Worm (Caenorhabditis elegans) whole organism, L1 larva: ENCODE measurements around the gene clec-51.
A peak's percentile ranks its signal among the peaks of the same experiment; 100 is the strongest.

Experiments
- aha-1 ChIP-seq: fragments of 150-350 bp; optimal IDR thresholded peaks from 2 replicates; lab custom pipeline; 2014; ENCODE audit warnings: missing biosample characterization, missing genetic modification characterization
- alr-1 ChIP-seq: fragments of 200-800 bp; sonication (Bioruptor generic); optimal IDR thresholded peaks from 2 replicates; lab custom pipeline; 2018; ENCODE audit warnings: borderline replicate concordance, mild to moderate bottlenecking, missing genetic modification characterization, missing compliant biosample characterization
- aly-2 ChIP-seq: fragments of 150-350 bp; optimal IDR thresholded peaks from 2 replicates; lab custom pipeline; 2014; ENCODE audit warnings: missing biosample characterization, missing genetic modification characterization
- ama-1 ChIP-seq: fragments of 150-350 bp; optimal IDR thresholded peaks from 2 replicates; lab custom pipeline; 2014
- ceh-8 ChIP-seq: fragments of 200-800 bp; sonication (Bioruptor generic); optimal IDR thresholded peaks from 2 replicates; lab custom pipeline; 2018; ENCODE audit warnings: mild to moderate bottlenecking, missing genetic modification characterization, moderate library complexity, missing compliant biosample characterization
- ceh-82 ChIP-seq, 3 experiments: fragments of 150-350 bp in 1 of 3; sonication (generic microtip) in 2 of 3; optimal IDR thresholded peaks; 2 replicates each; lab custom pipeline; 2014 to 2017; ENCODE audit warnings: missing biosample characterization in 3 of 3, missing genetic modification characterization in 3 of 3
- ceh-90 ChIP-seq: sonication (generic microtip); optimal IDR thresholded peaks from 2 replicates; lab custom pipeline; 2016; ENCODE audit warnings: missing genetic modification characterization, missing compliant biosample characterization
- dpl-1 ChIP-seq, 3 experiments: fragments of 150-350 bp in 2 of 3; sonication (generic microtip) in 1 of 3; optimal IDR thresholded peaks; 2 replicates each; lab custom pipeline; 2014 to 2017; ENCODE audit warnings: missing biosample characterization in 3 of 3, missing genetic modification characterization in 3 of 3, missing genetic modification reagents in 3 of 3
- dsc-1 ChIP-seq: sonication (generic microtip); optimal IDR thresholded peaks from 2 replicates; lab custom pipeline; 2016; ENCODE audit warnings: mild to moderate bottlenecking, missing genetic modification characterization, missing compliant biosample characterization
- efl-1 ChIP-seq, 4 experiments: fragments of 150-350 bp; optimal IDR thresholded peaks in 3 of 4; peaks in 1 of 4; 1 replicate in 1 of 4; 2 replicates in 3 of 4; lab custom pipeline; 2014; ENCODE audit warnings: missing biosample characterization in 2 of 4, missing genetic modification characterization in 2 of 4, missing genetic modification reagents in 2 of 4
- egl-13 ChIP-seq: sonication (generic microtip); optimal IDR thresholded peaks from 2 replicates; lab custom pipeline; 2016; ENCODE audit warnings: missing genotype, missing genetic modification reagents, missing genetic modification characterization, missing compliant biosample characterization
- egl-27 ChIP-seq, 2 experiments: fragments of 150-350 bp in 1 of 2; sonication (generic microtip); optimal IDR thresholded peaks; 3 replicates each; lab custom pipeline; 2017 to 2018; ENCODE audit warnings: missing biosample characterization in 2 of 2, missing genetic modification characterization in 2 of 2, missing genetic modification reagents in 2 of 2
- elt-2 ChIP-seq: sonication (generic microtip); optimal IDR thresholded peaks from 2 replicates; lab custom pipeline; 2016; ENCODE audit warnings: missing genetic modification characterization, mild to moderate bottlenecking, inconsistent platforms, missing compliant biosample characterization, missing genetic modification reagents
- elt-3 ChIP-seq, 6 experiments: fragments of 150-350 bp in 1 of 6; sonication (generic microtip); optimal IDR thresholded peaks; 2 replicates each; lab custom pipeline; 2017 to 2018; ENCODE audit warnings: missing biosample characterization in 6 of 6, missing genetic modification characterization in 6 of 6, inconsistent platforms in 1 of 6
- ets-5 ChIP-seq: fragments of 200-800 bp; sonication (Bioruptor generic); IDR thresholded peaks from 2 replicates; pipeline ENCODE4 v1.3.6; 2022; ENCODE audit warnings: missing genetic modification characterization, missing compliant biosample characterization
- fkh-8 ChIP-seq: sonication (generic microtip); optimal IDR thresholded peaks from 2 replicates; lab custom pipeline; 2016; ENCODE audit warnings: mild to moderate bottlenecking, missing genetic modification characterization, missing compliant biosample characterization
- fos-1 ChIP-seq: fragments of 150-350 bp; optimal IDR thresholded peaks from 2 replicates; lab custom pipeline; 2014; ENCODE audit warnings: missing biosample characterization, missing genetic modification characterization
- hpl-2 ChIP-seq: fragments of 150-350 bp; optimal IDR thresholded peaks from 2 replicates; lab custom pipeline; 2014; ENCODE audit warnings: missing biosample characterization, missing genetic modification reagents, missing genetic modification characterization
- jun-1 ChIP-seq: fragments of 150-350 bp; optimal IDR thresholded peaks from 2 replicates; lab custom pipeline; 2014; ENCODE audit warnings: missing biosample characterization, missing genetic modification reagents, missing genetic modification characterization
- lin-35 ChIP-seq, 2 experiments: fragments of 150-350 bp; optimal IDR thresholded peaks; 2 replicates each; lab custom pipeline; 2014; ENCODE audit warnings: missing biosample characterization in 2 of 2, missing genetic modification characterization in 2 of 2, missing genetic modification reagents in 2 of 2
- lin-39 ChIP-seq: fragments of 150-350 bp; optimal IDR thresholded peaks from 2 replicates; lab custom pipeline; 2014; ENCODE audit warnings: missing biosample characterization, missing genetic modification reagents, missing genetic modification characterization
- lir-3 ChIP-seq: sonication (generic microtip); optimal IDR thresholded peaks from 2 replicates; lab custom pipeline; 2016; ENCODE audit warnings: mild to moderate bottlenecking, missing genetic modification characterization, moderate library complexity, missing compliant biosample characterization; ENCODE audit not compliant: poor library complexity
- mep-1 ChIP-seq: fragments of 150-350 bp; optimal IDR thresholded peaks from 2 replicates; lab custom pipeline; 2014; ENCODE audit warnings: missing biosample characterization, missing genetic modification characterization
- nhr-19 ChIP-seq: fragments of 200-800 bp; sonication (Bioruptor generic); conservative IDR thresholded peaks from 2 replicates; pipeline ENCODE4 v1.3.6; 2022; ENCODE audit warnings: missing genetic modification characterization, missing compliant biosample characterization
- nhr-20 ChIP-seq: sonication (generic microtip); optimal IDR thresholded peaks from 2 replicates; lab custom pipeline; 2016; ENCODE audit warnings: mild to moderate bottlenecking, missing genetic modification characterization, missing compliant biosample characterization
- nhr-84 ChIP-seq: sonication (generic microtip); optimal IDR thresholded peaks from 2 replicates; lab custom pipeline; 2017; ENCODE audit warnings: missing biosample characterization, missing genetic modification characterization
- nhr-85 ChIP-seq: sonication (generic microtip); peaks from one replicate; lab custom pipeline; 2016; ENCODE audit warnings: missing genetic modification characterization, inconsistent platforms, missing compliant biosample characterization
- pag-3 ChIP-seq: sonication (generic microtip); optimal IDR thresholded peaks from 2 replicates; lab custom pipeline; 2017; ENCODE audit warnings: missing genetic modification characterization, mild to moderate bottlenecking, missing compliant biosample characterization, antibody characterized with exemption, borderline replicate concordance; ENCODE audit not compliant: insufficient read depth
- pax-3 ChIP-seq: fragments of 200-800 bp; sonication (Bioruptor generic); optimal IDR thresholded peaks from 2 replicates; lab custom pipeline; 2018; ENCODE audit warnings: mild to moderate bottlenecking, missing genetic modification characterization, moderate library complexity, missing compliant biosample characterization
- rnt-1 ChIP-seq: sonication (generic microtip); optimal IDR thresholded peaks from 2 replicates; lab custom pipeline; 2016; ENCODE audit warnings: mild to moderate bottlenecking, missing genetic modification characterization, moderate library complexity, missing compliant biosample characterization
- sptf-1 ChIP-seq: fragments of 150-350 bp; optimal IDR thresholded peaks from 2 replicates; lab custom pipeline; 2014; ENCODE audit warnings: missing biosample characterization, missing genetic modification characterization
- sup-37 ChIP-seq: fragments of 200-800 bp; sonication (Bioruptor generic); optimal IDR thresholded peaks from 2 replicates; lab custom pipeline; 2018; ENCODE audit warnings: mild to moderate bottlenecking, missing genetic modification characterization, missing compliant biosample characterization
- swsn-7 ChIP-seq: sonication (generic microtip); optimal IDR thresholded peaks from 2 replicates; lab custom pipeline; 2016; ENCODE audit warnings: missing genetic modification characterization, missing compliant biosample characterization
- tbx-2 ChIP-seq: sonication (generic microtip); optimal IDR thresholded peaks from 2 replicates; lab custom pipeline; 2016; ENCODE audit warnings: missing genetic modification characterization, missing compliant biosample characterization
- unc-86 ChIP-seq: sonication (generic microtip); optimal IDR thresholded peaks from 2 replicates; lab custom pipeline; 2016; ENCODE audit warnings: missing genetic modification characterization, missing compliant biosample characterization
- vab-15 ChIP-seq: sonication (generic microtip); optimal IDR thresholded peaks from 2 replicates; lab custom pipeline; 2017; ENCODE audit warnings: missing genotype, mild to moderate bottlenecking, missing genetic modification characterization, missing compliant biosample characterization
- xbp-1 ChIP-seq: sonication (generic microtip); optimal IDR thresholded peaks from 2 replicates; lab custom pipeline; 2016; ENCODE audit warnings: missing genetic modification characterization, missing compliant biosample characterization
- zag-1 ChIP-seq: fragments of 150-350 bp; optimal IDR thresholded peaks from 2 replicates; lab custom pipeline; 2014; ENCODE audit warnings: missing biosample characterization, missing genetic modification characterization
- zip-4 ChIP-seq: fragments of 200-800 bp; sonication (Bioruptor generic); optimal IDR thresholded peaks from 2 replicates; lab custom pipeline; 2018; ENCODE audit warnings: mild to moderate bottlenecking, missing genetic modification characterization, moderate library complexity, missing compliant biosample characterization
- ztf-4 ChIP-seq: fragments of 150-350 bp; optimal IDR thresholded peaks from 2 replicates; lab custom pipeline; 2014; ENCODE audit warnings: missing biosample characterization, missing genetic modification characterization

The clec-51 gene

DNA sequence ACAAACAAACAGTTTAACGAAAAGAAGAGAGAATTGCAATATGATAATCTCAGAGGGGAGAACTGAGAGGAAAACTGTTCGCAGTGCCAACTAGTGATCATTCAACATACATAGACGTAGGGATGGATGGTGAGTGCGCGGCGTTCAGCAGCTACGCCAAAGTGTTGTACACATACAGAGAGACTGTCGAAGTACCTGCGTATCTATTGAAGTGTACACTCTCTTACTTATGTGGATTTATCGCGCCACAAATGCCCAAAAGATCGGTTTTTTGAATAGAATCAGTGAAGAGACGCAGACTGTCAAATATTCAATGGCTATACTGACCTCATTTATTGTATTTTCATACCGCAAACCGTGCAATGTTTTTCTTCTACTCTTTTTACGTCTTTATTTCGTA, 6.7 kb upstream of the clec-51 start (continued):
- TF ChIP-seq lin-35 (GFP tag; optimal IDR thresholded peaks at IDR 0.05; lab: Kevin White, UChicago) (no peak), rnt-1 (tag; lab: Kevin White, UChicago) (no peak), nhr-19 (no peak), ets-5 (GFP tag; lab: Robert Waterston, UW) (no peak), dsc-1 (tag; lab: Kevin White, UChicago) (no peak), aly-2 (tag; lab: Kevin White, UChicago) (no peak), swsn-7 (no peak), ama-1 (no peak), ceh-8 (GFP tag; lab: Kevin White, UChicago) (no peak), ceh-82 (tag; optimal IDR thresholded peaks at IDR 0.05; lab: Kevin White, UChicago) (no peak), alr-1 (tag; lab: Kevin White, UChicago) (no peak), jun-1 (tag; lab: Kevin White, UChicago) (no peak), pag-3 (tag; lab: Kevin White, UChicago) (no peak), egl-27 (tag; optimal IDR thresholded peaks at IDR 0.05; lab: Kevin White, UChicago) (no peak), nhr-20 (tag; lab: Kevin White, UChicago) (peak; percentile 19), fos-1 (no peak), fkh-8 (tag; lab: Kevin White, UChicago) (no peak), sptf-1 (tag; lab: Kevin White, UChicago) (no peak), tbx-2 (no peak), sup-37 (GFP tag; lab: Kevin White, UChicago) (no peak), unc-86 (no peak), hpl-2 (GFP tag; lab: Kevin White, UChicago) (no peak), efl-1 (optimal IDR thresholded peaks at IDR 0.05; lab: Kevin White, UChicago) (no peak), efl-1 (GFP tag; optimal IDR thresholded peaks at IDR 0.05 in 1 of 2; lab: Kevin White, UChicago) (peak in 1 of 2 experiments; percentile 50), nhr-85 (tag; lab: Kevin White, UChicago) (peak; percentile 64), ztf-4 (tag; lab: Kevin White, UChicago) (no peak), lin-39 (tag; lab: Kevin White, UChicago) (no peak), nhr-84 (tag; lab: Kevin White, UChicago) (no peak), egl-13 (tag; lab: Kevin White, UChicago) (no peak), pax-3 (tag; lab: Kevin White, UChicago) (no peak), vab-15 (tag; lab: Kevin White, UChicago) (no peak)

DNA sequence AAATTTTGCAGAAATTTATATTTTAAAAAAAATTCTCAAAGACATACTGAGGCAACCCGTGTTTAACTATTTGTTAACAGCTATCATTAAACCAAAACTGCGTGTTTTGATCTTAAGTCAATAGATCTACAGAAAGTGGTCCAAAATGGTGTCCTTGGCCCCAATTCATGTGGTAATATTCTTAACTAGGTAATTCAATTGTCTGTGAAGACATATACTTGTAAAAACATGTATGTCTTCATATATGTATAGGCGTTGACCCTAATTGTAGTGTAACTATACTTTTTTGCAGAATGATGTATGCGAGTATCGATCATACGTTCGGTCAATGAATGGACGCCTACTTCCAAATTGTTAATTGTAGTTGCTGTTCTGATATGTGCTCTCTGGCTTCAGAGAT, 6.1 kb upstream of the clec-51 start, which contains the start of gene C07G1.15:
Gene C07G1.15 (plus strand): TSS at position 301 of the 400 bp plus-strand sequence.
- TF ChIP-seq jun-1 (tag; lab: Kevin White, UChicago), result no peak
- TF ChIP-seq aha-1, result no peak
- TF ChIP-seq dpl-1 (GFP tag; optimal IDR thresholded peaks at IDR 0.05; lab: Kevin White, UChicago), result no peak
- TF ChIP-seq zag-1 (tag; lab: Kevin White, UChicago), result no peak
- TF ChIP-seq lir-3 (tag; lab: Kevin White, UChicago), result no peak
- no peak for TF ChIP-seq fos-1
- TF ChIP-seq xbp-1 (tag; lab: Kevin White, UChicago), result no peak
- no peak for TF ChIP-seq mep-1 (tag; lab: Kevin White, UChicago)
- no peak for TF ChIP-seq nhr-84 (tag; lab: Kevin White, UChicago)
- TF ChIP-seq ama-1, result no peak
- TF ChIP-seq efl-1 (optimal IDR thresholded peaks at IDR 0.05; lab: Kevin White, UChicago), result no peak
- TF ChIP-seq efl-1 (GFP tag; optimal IDR thresholded peaks at IDR 0.05 in 1 of 2; lab: Kevin White, UChicago), result no peak
- no peak for TF ChIP-seq dsc-1 (tag; lab: Kevin White, UChicago)
- no peak for TF ChIP-seq elt-3 (tag; optimal IDR thresholded peaks at IDR 0.05; lab: Kevin White, UChicago)
- TF ChIP-seq zip-4 (GFP tag; lab: Kevin White, UChicago), result no peak

DNA sequence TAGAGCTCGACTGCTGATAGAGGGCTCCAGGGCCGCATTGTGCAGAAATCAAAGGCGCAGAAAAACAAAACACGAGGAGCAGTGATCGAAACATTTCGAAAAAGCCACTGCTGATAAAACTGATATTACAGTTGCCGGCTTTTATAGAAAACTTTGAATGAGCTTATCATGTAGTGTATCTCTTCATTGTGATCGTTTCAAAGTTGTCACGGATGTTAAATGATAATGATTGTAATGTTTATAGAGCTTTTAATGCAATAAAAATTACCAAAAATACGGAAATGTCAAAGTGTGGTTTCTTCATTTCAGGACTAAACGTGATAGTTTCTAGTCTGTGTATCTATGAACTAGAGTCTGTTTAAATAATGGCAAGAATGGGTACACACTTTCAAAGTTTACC, 5.1 kb upstream of the clec-51 start, which contains the start of gene clec-52:
Gene clec-52 (minus strand): TSS at position 101 of the 400 bp plus-strand sequence.
- TF ChIP-seq elt-2 (tag; lab: Kevin White, UChicago) (peak; percentile 25), ceh-90 (no peak), egl-13 (tag; lab: Kevin White, UChicago) (no peak), fkh-8 (tag; lab: Kevin White, UChicago) (no peak)
